Worm (Caenorhabditis elegans) whole organism, L1 larva: ENCODE results near the gene F37A4.5.
A peak's percentile ranks its signal among the peaks of the same experiment; 100 is the strongest.

Experiments
- C04F5.9 ChIP-seq: sonication (generic microtip); optimal IDR thresholded peaks from 2 replicates; lab custom pipeline; 2016; ENCODE audit warnings: missing genetic modification characterization, missing compliant biosample characterization
- C34B4.2 ChIP-seq: sonication (generic microtip); optimal IDR thresholded peaks from 2 replicates; lab custom pipeline; 2017; ENCODE audit warnings: mild to moderate bottlenecking, missing genetic modification characterization, missing compliant biosample characterization
- alr-1 ChIP-seq: fragments of 200-800 bp; sonication (Bioruptor generic); optimal IDR thresholded peaks from 2 replicates; lab custom pipeline; 2018; ENCODE audit warnings: borderline replicate concordance, mild to moderate bottlenecking, missing genetic modification characterization, missing compliant biosample characterization
- aly-2 ChIP-seq: fragments of 150-350 bp; optimal IDR thresholded peaks from 2 replicates; lab custom pipeline; 2014; ENCODE audit warnings: missing biosample characterization, missing genetic modification characterization
- efl-1 ChIP-seq, 4 experiments: fragments of 150-350 bp; optimal IDR thresholded peaks in 3 of 4; peaks in 1 of 4; 1 replicate in 1 of 4; 2 replicates in 3 of 4; lab custom pipeline; 2014; ENCODE audit warnings: missing biosample characterization in 2 of 4, missing genetic modification characterization in 2 of 4, missing genetic modification reagents in 2 of 4
- egl-27 ChIP-seq, 2 experiments: fragments of 150-350 bp in 1 of 2; sonication (generic microtip); optimal IDR thresholded peaks; 3 replicates each; lab custom pipeline; 2017 to 2018; ENCODE audit warnings: missing biosample characterization in 2 of 2, missing genetic modification characterization in 2 of 2, missing genetic modification reagents in 2 of 2
- fkh-4 ChIP-seq: sonication (generic microtip); optimal IDR thresholded peaks from 2 replicates; lab custom pipeline; 2016; ENCODE audit warnings: missing compliant biosample characterization, missing genetic modification characterization, borderline replicate concordance
- hlh-4 ChIP-seq: sonication (generic microtip); optimal IDR thresholded peaks from 2 replicates; lab custom pipeline; 2016; ENCODE audit warnings: mild to moderate bottlenecking, missing genetic modification characterization, missing compliant biosample characterization
- jun-1 ChIP-seq: fragments of 150-350 bp; optimal IDR thresholded peaks from 2 replicates; lab custom pipeline; 2014; ENCODE audit warnings: missing biosample characterization, missing genetic modification reagents, missing genetic modification characterization
- lin-14 ChIP-seq: fragments of 200-800 bp; sonication (Bioruptor generic); optimal IDR thresholded peaks from 2 replicates; lab custom pipeline; 2018; ENCODE audit warnings: mild to moderate bottlenecking, missing genetic modification characterization, moderate library complexity, missing compliant biosample characterization
- lin-15B ChIP-seq: fragments of 150-350 bp; sonication (generic microtip); optimal IDR thresholded peaks from 3 replicates; lab custom pipeline; 2014; ENCODE audit warnings: missing biosample characterization, missing genetic modification characterization
- lin-35 ChIP-seq, 2 experiments: fragments of 150-350 bp; optimal IDR thresholded peaks; 2 replicates each; lab custom pipeline; 2014; ENCODE audit warnings: missing biosample characterization in 2 of 2, missing genetic modification characterization in 2 of 2, missing genetic modification reagents in 2 of 2
- lin-39 ChIP-seq: fragments of 150-350 bp; optimal IDR thresholded peaks from 2 replicates; lab custom pipeline; 2014; ENCODE audit warnings: missing biosample characterization, missing genetic modification reagents, missing genetic modification characterization
- lir-3 ChIP-seq: sonication (generic microtip); optimal IDR thresholded peaks from 2 replicates; lab custom pipeline; 2016; ENCODE audit warnings: mild to moderate bottlenecking, missing genetic modification characterization, moderate library complexity, missing compliant biosample characterization; ENCODE audit not compliant: poor library complexity
- lsy-2 ChIP-seq, 2 experiments: fragments of 150-350 bp; optimal IDR thresholded peaks; 2 replicates each; lab custom pipeline; 2014; ENCODE audit warnings: missing biosample characterization in 2 of 2, missing genetic modification characterization in 2 of 2
- mab-9 ChIP-seq: fragments of 200-800 bp; sonication (Bioruptor generic); IDR thresholded peaks from 2 replicates; pipeline ENCODE4 v1.3.6; 2022; ENCODE audit warnings: missing genetic modification reagents, missing genetic modification characterization, missing compliant biosample characterization
- mef-2 ChIP-seq: fragments of 150-350 bp; optimal IDR thresholded peaks from 2 replicates; lab custom pipeline; 2014; ENCODE audit warnings: missing biosample characterization, missing genetic modification characterization
- mep-1 ChIP-seq: fragments of 150-350 bp; optimal IDR thresholded peaks from 2 replicates; lab custom pipeline; 2014; ENCODE audit warnings: missing biosample characterization, missing genetic modification characterization
- nhr-12 ChIP-seq: sonication (generic microtip); optimal IDR thresholded peaks from 2 replicates; lab custom pipeline; 2017; ENCODE audit warnings: missing biosample characterization, missing genetic modification characterization
- nhr-28 ChIP-seq: fragments of 150-350 bp; optimal IDR thresholded peaks from 2 replicates; lab custom pipeline; 2014; ENCODE audit warnings: missing biosample characterization, missing genetic modification characterization
- nhr-71 ChIP-seq: sonication (generic microtip); optimal IDR thresholded peaks from 2 replicates; lab custom pipeline; 2016; ENCODE audit warnings: mild to moderate bottlenecking, missing genetic modification characterization, moderate library complexity, missing compliant biosample characterization
- nhr-76 ChIP-seq: sonication (generic microtip); optimal IDR thresholded peaks from 2 replicates; lab custom pipeline; 2017; ENCODE audit warnings: missing biosample characterization, missing genetic modification characterization
- nhr-77 ChIP-seq: fragments of 150-350 bp; optimal IDR thresholded peaks from 2 replicates; lab custom pipeline; 2014; ENCODE audit warnings: missing biosample characterization, missing genetic modification characterization
- nhr-85 ChIP-seq: sonication (generic microtip); peaks from one replicate; lab custom pipeline; 2016; ENCODE audit warnings: missing genetic modification characterization, inconsistent platforms, missing compliant biosample characterization
- pax-3 ChIP-seq: fragments of 200-800 bp; sonication (Bioruptor generic); optimal IDR thresholded peaks from 2 replicates; lab custom pipeline; 2018; ENCODE audit warnings: mild to moderate bottlenecking, missing genetic modification characterization, moderate library complexity, missing compliant biosample characterization
- rnt-1 ChIP-seq: sonication (generic microtip); optimal IDR thresholded peaks from 2 replicates; lab custom pipeline; 2016; ENCODE audit warnings: mild to moderate bottlenecking, missing genetic modification characterization, moderate library complexity, missing compliant biosample characterization
- skn-1 ChIP-seq: fragments of 150-350 bp; optimal IDR thresholded peaks from 2 replicates; lab custom pipeline; 2014; ENCODE audit warnings: missing biosample characterization, missing genetic modification characterization
- snu-23 ChIP-seq: sonication (generic microtip); optimal IDR thresholded peaks from 2 replicates; lab custom pipeline; 2016; ENCODE audit warnings: missing genetic modification characterization, missing compliant biosample characterization
- sptf-1 ChIP-seq: fragments of 150-350 bp; optimal IDR thresholded peaks from 2 replicates; lab custom pipeline; 2014; ENCODE audit warnings: missing biosample characterization, missing genetic modification characterization
- swsn-7 ChIP-seq: sonication (generic microtip); optimal IDR thresholded peaks from 2 replicates; lab custom pipeline; 2016; ENCODE audit warnings: missing genetic modification characterization, missing compliant biosample characterization
- unc-30 ChIP-seq: sonication (generic microtip); optimal IDR thresholded peaks from 2 replicates; lab custom pipeline; 2017; ENCODE audit warnings: missing biosample characterization, missing genetic modification characterization
- unc-86 ChIP-seq: sonication (generic microtip); optimal IDR thresholded peaks from 2 replicates; lab custom pipeline; 2016; ENCODE audit warnings: missing genetic modification characterization, missing compliant biosample characterization
- unc-98 ChIP-seq: fragments of 200-800 bp; sonication (Bioruptor generic); IDR thresholded peaks from 2 replicates; pipeline ENCODE4 v1.3.6; 2022; ENCODE audit warnings: missing genetic modification characterization, missing compliant biosample characterization
- vab-15 ChIP-seq: sonication (generic microtip); optimal IDR thresholded peaks from 2 replicates; lab custom pipeline; 2017; ENCODE audit warnings: missing genotype, mild to moderate bottlenecking, missing genetic modification characterization, missing compliant biosample characterization
- xbp-1 ChIP-seq: sonication (generic microtip); optimal IDR thresholded peaks from 2 replicates; lab custom pipeline; 2016; ENCODE audit warnings: missing genetic modification characterization, missing compliant biosample characterization
- zip-4 ChIP-seq: fragments of 200-800 bp; sonication (Bioruptor generic); optimal IDR thresholded peaks from 2 replicates; lab custom pipeline; 2018; ENCODE audit warnings: mild to moderate bottlenecking, missing genetic modification characterization, moderate library complexity, missing compliant biosample characterization
- ztf-11 ChIP-seq, 2 experiments: sonication (generic microtip); optimal IDR thresholded peaks; 2 replicates each; lab custom pipeline; 2016 to 2017; ENCODE audit warnings: missing genetic modification characterization in 2 of 2, missing biosample characterization in 1 of 2, missing compliant biosample characterization in 1 of 2

Gene F37A4.5

ce11 chrIII:6742597-6742996, 30.9 kb downstream of the F37A4.5 start:
- peak; percentile 44 for TF ChIP-seq rnt-1 (tag; lab: Kevin White, UChicago)
- no peak for TF ChIP-seq C04F5.9 (tag; lab: Kevin White, UChicago)
- TF ChIP-seq nhr-12 (tag; lab: Kevin White, UChicago) = no peak
- TF ChIP-seq mep-1 (tag; lab: Kevin White, UChicago) = no peak
- peak; percentile 34 for TF ChIP-seq lin-14 (GFP tag; lab: Kevin White, UChicago)
- no peak for TF ChIP-seq unc-30
- TF ChIP-seq vab-15 (tag; lab: Kevin White, UChicago) = no peak
- TF ChIP-seq alr-1 (tag; lab: Kevin White, UChicago) = no peak
- no peak for TF ChIP-seq jun-1 (tag; lab: Kevin White, UChicago)
- no peak for TF ChIP-seq C34B4.2 (tag; lab: Kevin White, UChicago)
- TF ChIP-seq nhr-28 (tag; lab: Kevin White, UChicago) = no peak
- TF ChIP-seq mef-2 (tag; lab: Kevin White, UChicago) = no peak
- TF ChIP-seq mab-9 (GFP tag; lab: Robert Waterston, UW) = no peak
- no peak for TF ChIP-seq lin-35 (GFP tag; optimal IDR thresholded peaks at IDR 0.05; lab: Kevin White, UChicago)
- TF ChIP-seq nhr-71 (tag; lab: Kevin White, UChicago) = peak; percentile 38
- no peak for TF ChIP-seq swsn-7 (tag; lab: Kevin White, UChicago)
- peak in 1 of 2 experiments; percentile 6 for TF ChIP-seq lsy-2 (tag; optimal IDR thresholded peaks at IDR 0.05; lab: Kevin White, UChicago)
- no peak for TF ChIP-seq efl-1 (optimal IDR thresholded peaks at IDR 0.05; lab: Kevin White, UChicago)
- TF ChIP-seq efl-1 (GFP tag; optimal IDR thresholded peaks at IDR 0.05 in 1 of 2; lab: Kevin White, UChicago) = peak in 1 of 2 experiments; percentile 41
- TF ChIP-seq, all 84 proteins: peak for 5

ce11 chrIII:6746008-6746407, 34.3 kb downstream of the F37A4.5 start, which contains the start of gene dig-1:
dig-1 (plus strand) TSS chrIII:6746308.
- TF ChIP-seq efl-1 (optimal IDR thresholded peaks at IDR 0.05; lab: Kevin White, UChicago) = no peak
- peak in 1 of 2 experiments; percentile 11 for TF ChIP-seq efl-1 (GFP tag; optimal IDR thresholded peaks at IDR 0.05 in 1 of 2; lab: Kevin White, UChicago)
- no peak for TF ChIP-seq xbp-1 (tag; lab: Kevin White, UChicago)
- TF ChIP-seq, all 84 proteins: peak for 1

- TF ChIP-seq lin-15B (tag; lab: Kevin White, UChicago) (no peak), sptf-1 (tag; lab: Kevin White, UChicago) (no peak), fkh-4 (no peak), nhr-85 (tag; lab: Kevin White, UChicago) (no peak), ztf-11 (tag; optimal IDR thresholded peaks at IDR 0.05; lab: Kevin White, UChicago) (no peak), unc-98 (no peak), vab-15 (tag; lab: Kevin White, UChicago) (no peak), unc-86 (no peak), lir-3 (tag; lab: Kevin White, UChicago) (no peak)
- TF ChIP-seq, all 84 proteins: peak for 0
These were observed 35.0 kb downstream of the F37A4.5 start for ce11 chrIII:6746668-6747067.

ce11 chrIII:6752612-6753011, 40.9 kb downstream of the F37A4.5 start:
- TF ChIP-seq efl-1 (optimal IDR thresholded peaks at IDR 0.05; lab: Kevin White, UChicago) (no peak), efl-1 (GFP tag; optimal IDR thresholded peaks at IDR 0.05 in 1 of 2; lab: Kevin White, UChicago) (peak in 1 of 2 experiments; percentile 4), lin-35 (GFP tag; optimal IDR thresholded peaks at IDR 0.05; lab: Kevin White, UChicago) (no peak)

ce11 chrIII:6756769-6757168, 45.1 kb downstream of the F37A4.5 start:
- TF ChIP-seq pax-3 (tag; lab: Kevin White, UChicago) = no peak
- TF ChIP-seq skn-1 = no peak
- TF ChIP-seq unc-98 = no peak
- TF ChIP-seq aly-2 = no peak
- TF ChIP-seq nhr-76 = no peak
- TF ChIP-seq mep-1 (tag; lab: Kevin White, UChicago) = no peak
- no peak for TF ChIP-seq egl-27 (tag; optimal IDR thresholded peaks at IDR 0.05; lab: Kevin White, UChicago)
- TF ChIP-seq hlh-4 (tag; lab: Kevin White, UChicago) = no peak
- TF ChIP-seq snu-23 (GFP tag; lab: Kevin White, UChicago) = no peak
- no peak for TF ChIP-seq lin-39 (tag; lab: Kevin White, UChicago)
- no peak for TF ChIP-seq nhr-77
- no peak for TF ChIP-seq zip-4 (GFP tag; lab: Kevin White, UChicago)
- no peak for TF ChIP-seq jun-1 (tag; lab: Kevin White, UChicago)
- TF ChIP-seq unc-86 = no peak
- no peak for TF ChIP-seq mef-2 (tag; lab: Kevin White, UChicago)
- TF ChIP-seq rnt-1 (tag; lab: Kevin White, UChicago) = no peak
